Fruit fly (Drosophila melanogaster) whole organism, embryonic: ENCODE measurements around the gene CG6067.

Experiments
- CG11695 ChIP-seq: fragments of 200-800 bp; sonication (Bioruptor generic); IDR thresholded peaks from 3 replicates; pipeline ENCODE4 v1.3.6; 2022; ENCODE audit warnings: missing biosample characterization, missing genetic modification characterization
- CG14441 ChIP-seq: fragments of 200-800 bp; sonication (Bioruptor generic); IDR thresholded peaks from 2 replicates; pipeline ENCODE4 v1.3.6; 2022; ENCODE audit warnings: missing biosample characterization, missing genetic modification characterization
- CG14965 ChIP-seq: fragments of 200-800 bp; sonication (Bioruptor generic); optimal IDR thresholded peaks from 2 replicates; lab custom pipeline; 2016; ENCODE audit warnings: missing biosample characterization, missing genetic modification characterization, borderline replicate concordance
- CG17612 ChIP-seq: fragments of 200-800 bp; sonication (Bioruptor generic); IDR thresholded peaks from 2 replicates; pipeline ENCODE4 v1.3.6; 2022; ENCODE audit warnings: missing biosample characterization, missing genetic modification characterization
- CG18262 ChIP-seq: fragments of 200-800 bp; optimal IDR thresholded peaks from 3 replicates; lab custom pipeline; 2019; ENCODE audit warnings: missing biosample characterization, mild to moderate bottlenecking, missing genetic modification characterization, moderate library complexity
- CG18476 ChIP-seq: fragments of 200-800 bp; sonication (Bioruptor generic); optimal IDR thresholded peaks from 2 replicates; lab custom pipeline; 2016; ENCODE audit warnings: missing biosample characterization, mild to moderate bottlenecking, missing genetic modification characterization
- CG18599 ChIP-seq: fragments of 200-800 bp; sonication (Bioruptor generic); optimal IDR thresholded peaks from 3 replicates; lab custom pipeline; 2017; ENCODE audit warnings: missing biosample characterization, missing genetic modification characterization, mild to moderate bottlenecking, moderate library complexity, missing genetic modification reagents
- CG2199 ChIP-seq: fragments of 200-800 bp; sonication (Bioruptor generic); IDR thresholded peaks from 3 replicates; pipeline ENCODE4 v1.3.6; 2022; ENCODE audit warnings: missing biosample characterization, missing genetic modification characterization
- CG31224 ChIP-seq: fragments of 200-800 bp; sonication (Bioruptor generic); IDR thresholded peaks from 2 replicates; pipeline ENCODE4 v1.3.6; 2022; ENCODE audit warnings: missing biosample characterization, missing genetic modification characterization
- CG32532 ChIP-seq: fragments of 200-800 bp; sonication (Bioruptor generic); IDR thresholded peaks from 2 replicates; pipeline ENCODE4 v1.3.6; 2022; ENCODE audit warnings: missing biosample characterization, missing genetic modification characterization
- CG34422 ChIP-seq: fragments of 200-800 bp; sonication (Bioruptor generic); IDR thresholded peaks from 3 replicates; pipeline ENCODE4 v1.3.6; 2022; ENCODE audit warnings: missing biosample characterization, missing genetic modification characterization
- CG4282 ChIP-seq: fragments of 200-800 bp; sonication (Bioruptor generic); optimal IDR thresholded peaks from 2 replicates; lab custom pipeline; 2016; ENCODE audit warnings: missing biosample characterization, missing genetic modification characterization
- CG4404 ChIP-seq: fragments of 200-800 bp; sonication (Bioruptor generic); IDR thresholded peaks from 2 replicates; pipeline ENCODE4 v1.3.6; 2022; ENCODE audit warnings: missing biosample characterization, missing genetic modification characterization
- CG5953 ChIP-seq: fragments of 200-800 bp; sonication (Bioruptor generic); IDR thresholded peaks from 2 replicates; pipeline ENCODE4 v1.3.6; 2022; ENCODE audit warnings: missing biosample characterization, missing genetic modification characterization
- CG6813 ChIP-seq: fragments of 200-800 bp; sonication (Bioruptor generic); optimal IDR thresholded peaks from 2 replicates; lab custom pipeline; 2017; ENCODE audit warnings: missing biosample characterization, missing genetic modification characterization, mild to moderate bottlenecking, moderate library complexity, missing genetic modification reagents
- Fer3 ChIP-seq: fragments of 200-800 bp; sonication (Bioruptor generic); optimal IDR thresholded peaks from 2 replicates; lab custom pipeline; 2018; ENCODE audit warnings: missing biosample characterization, mild to moderate bottlenecking, missing genetic modification characterization, moderate library complexity
- H15 ChIP-seq: fragments of 200-800 bp; sonication (Bioruptor generic); IDR thresholded peaks from 3 replicates; pipeline ENCODE4 v1.3.6; 2022; ENCODE audit warnings: missing biosample characterization, missing genetic modification characterization
- HHEX ChIP-seq: fragments of 200-800 bp; sonication (Bioruptor generic); optimal IDR thresholded peaks from 3 replicates; lab custom pipeline; 2017; ENCODE audit warnings: missing biosample characterization, mild to moderate bottlenecking, missing genetic modification characterization, missing genetic modification reagents
- Hand ChIP-seq: fragments of 200-800 bp; sonication (Bioruptor generic); optimal IDR thresholded peaks from 2 replicates; lab custom pipeline; 2017; ENCODE audit warnings: mild to moderate bottlenecking, missing biosample characterization, missing genetic modification reagents, missing genetic modification characterization
- Hmr ChIP-seq: fragments of 200-800 bp; sonication (Bioruptor generic); optimal IDR thresholded peaks from 3 replicates; lab custom pipeline; 2017; ENCODE audit warnings: mild to moderate bottlenecking, missing biosample characterization, missing genetic modification reagents, missing genetic modification characterization
- Jarid2 ChIP-seq: fragments of 200-800 bp; sonication (Bioruptor generic); optimal IDR thresholded peaks from 3 replicates; lab custom pipeline; 2017; ENCODE audit warnings: mild to moderate bottlenecking, missing biosample characterization, missing genetic modification reagents, missing genetic modification characterization
- Lhr ChIP-seq: fragments of 200-800 bp; sonication (Bioruptor generic); optimal IDR thresholded peaks from 3 replicates; lab custom pipeline; 2017; ENCODE audit warnings: mild to moderate bottlenecking, missing biosample characterization, missing genetic modification reagents, missing genetic modification characterization
- Mes4 ChIP-seq: fragments of 200-800 bp; sonication (Bioruptor generic); optimal IDR thresholded peaks from 2 replicates; lab custom pipeline; 2016; ENCODE audit warnings: missing biosample characterization, missing genetic modification characterization
- Nf-YA ChIP-seq: fragments of 200-800 bp; sonication (Bioruptor generic); IDR thresholded peaks from 2 replicates; pipeline ENCODE4 v1.3.6; 2022; ENCODE audit warnings: missing biosample characterization, missing genetic modification characterization
- Nf-YC ChIP-seq: fragments of 200-800 bp; optimal IDR thresholded peaks from 3 replicates; lab custom pipeline; 2019; ENCODE audit warnings: missing biosample characterization, mild to moderate bottlenecking, missing genetic modification characterization, moderate library complexity
- Ravus ChIP-seq: fragments of 200-800 bp; sonication (Bioruptor generic); IDR thresholded peaks from 2 replicates; pipeline ENCODE4 v1.3.6; 2022; ENCODE audit warnings: missing biosample characterization, missing genetic modification characterization
- Rx ChIP-seq: fragments of 200-800 bp; sonication (Bioruptor generic); IDR thresholded peaks from 2 replicates; pipeline ENCODE4 v1.3.6; 2022; ENCODE audit warnings: missing biosample characterization, missing genetic modification characterization
- Side ChIP-seq: fragments of 200-800 bp; sonication (Bioruptor generic); optimal IDR thresholded peaks from 2 replicates; lab custom pipeline; 2016; ENCODE audit warnings: missing biosample characterization, missing genetic modification characterization
- Ssrp ChIP-seq: fragments of 200-800 bp; sonication (Bioruptor generic); optimal IDR thresholded peaks from 2 replicates; lab custom pipeline; 2018; ENCODE audit warnings: missing biosample characterization, mild to moderate bottlenecking, missing genetic modification characterization, moderate library complexity
- ara ChIP-seq: fragments of 200-800 bp; sonication (Bioruptor generic); IDR thresholded peaks from 2 replicates; pipeline ENCODE4 v1.3.6; 2022; ENCODE audit warnings: missing biosample characterization, missing genetic modification characterization
- chm ChIP-seq: fragments of 200-800 bp; sonication (Bioruptor generic); IDR thresholded peaks from 2 replicates; pipeline ENCODE4 v1.3.6; 2022; ENCODE audit warnings: missing biosample characterization, missing genetic modification characterization
- croc ChIP-seq: fragments of 200-800 bp; sonication (Bioruptor generic); conservative IDR thresholded peaks from 3 replicates; pipeline ENCODE4 v1.3.6; 2022; ENCODE audit warnings: missing biosample characterization, missing genetic modification characterization
- dmrt11E ChIP-seq: fragments of 200-800 bp; sonication (Bioruptor generic); optimal IDR thresholded peaks from 3 replicates; lab custom pipeline; 2018; ENCODE audit warnings: missing biosample characterization, mild to moderate bottlenecking, missing genetic modification characterization, moderate library complexity
- fru ChIP-seq: fragments of >200 bp; optimal IDR thresholded peaks from 2 replicates; lab custom pipeline; 2017
- gce ChIP-seq: fragments of 200-800 bp; sonication (Bioruptor generic); IDR thresholded peaks from 3 replicates; pipeline ENCODE4 v1.3.6; 2022; ENCODE audit warnings: missing biosample characterization, missing genetic modification characterization
- h ChIP-seq: fragments of >200 bp; optimal IDR thresholded peaks from 2 replicates; lab custom pipeline; 2017
- hb ChIP-seq: fragments of 200-800 bp; sonication (Bioruptor generic); IDR thresholded peaks from 3 replicates; pipeline ENCODE4 v1.3.6; 2022; ENCODE audit warnings: missing biosample characterization, missing genetic modification characterization; ENCODE audit not compliant: partially characterized antibody
- jumu ChIP-seq: fragments of 200-800 bp; sonication (Bioruptor generic); optimal IDR thresholded peaks from 3 replicates; lab custom pipeline; 2016; ENCODE audit warnings: missing biosample characterization, missing genetic modification characterization
- klu ChIP-seq: fragments of 200-800 bp; sonication (Bioruptor generic); IDR thresholded peaks from 2 replicates; pipeline ENCODE4 v1.3.6; 2022; ENCODE audit warnings: missing biosample characterization, missing genetic modification characterization
- odd ChIP-seq: fragments of 200-800 bp; sonication (Bioruptor generic); optimal IDR thresholded peaks from 2 replicates; lab custom pipeline; 2017; ENCODE audit warnings: missing biosample characterization, mild to moderate bottlenecking, missing genetic modification characterization
- otp ChIP-seq: fragments of 200-800 bp; sonication (Bioruptor generic); IDR thresholded peaks from 3 replicates; pipeline ENCODE4, ENCODE4 v1.3.6; 2022; ENCODE audit warnings: missing biosample characterization, missing genetic modification characterization
- pho ChIP-seq: fragments of 200-800 bp; sonication (Bioruptor generic); optimal IDR thresholded peaks from 2 replicates; lab custom pipeline; 2016; ENCODE audit warnings: missing biosample characterization, missing genetic modification characterization
- prd ChIP-seq, 3 experiments: fragments of >200 bp in 2 of 3; fragments of 200-800 bp in 1 of 3; sonication (Bioruptor generic) in 1 of 3; optimal IDR thresholded peaks in 2 of 3; IDR thresholded peaks in 1 of 3; 2 replicates in 2 of 3; 3 replicates in 1 of 3; pipeline versions ENCODE4 v1.3.6 to Lab custom; 2017 to 2022; ENCODE audit warnings: missing biosample characterization in 1 of 3, missing genetic modification characterization in 1 of 3
- schlank ChIP-seq: fragments of 200-800 bp; sonication (Bioruptor generic); optimal IDR thresholded peaks from 2 replicates; lab custom pipeline; 2018; ENCODE audit warnings: missing biosample characterization, mild to moderate bottlenecking, missing genetic modification characterization
- sens ChIP-seq: fragments of 200-800 bp; sonication (Bioruptor generic); peaks from one replicate; lab custom pipeline; 2016; ENCODE audit warnings: missing biosample characterization, missing genetic modification characterization
- shn ChIP-seq: fragments of 200-800 bp; sonication (Bioruptor generic); optimal IDR thresholded peaks from 3 replicates; lab custom pipeline; 2016; ENCODE audit warnings: missing biosample characterization, missing genetic modification characterization
- slbo ChIP-seq: fragments of 200-800 bp; sonication (Bioruptor generic); IDR thresholded peaks from 2 replicates; pipeline ENCODE4 v1.3.6; 2022; ENCODE audit warnings: missing biosample characterization, missing genetic modification characterization
- slp2 ChIP-seq: fragments of 200-800 bp; sonication (Bioruptor generic); optimal IDR thresholded peaks from 2 replicates; lab custom pipeline; 2016; ENCODE audit warnings: missing biosample characterization, missing genetic modification characterization
- stwl ChIP-seq: fragments of 200-800 bp; sonication (Bioruptor generic); optimal IDR thresholded peaks from 3 replicates; lab custom pipeline; 2018; ENCODE audit warnings: missing biosample characterization, mild to moderate bottlenecking, missing genetic modification characterization, moderate library complexity
- tgo ChIP-seq: fragments of 200-800 bp; sonication (Bioruptor generic); IDR thresholded peaks from 3 replicates; pipeline ENCODE4 v1.3.6; 2022; ENCODE audit warnings: missing biosample characterization, missing genetic modification characterization
- ttk ChIP-seq: fragments of 200-800 bp; sonication (Bioruptor generic); IDR thresholded peaks from 2 replicates; pipeline ENCODE4 v2.1.2; 2022; ENCODE audit warnings: missing biosample characterization, missing genetic modification characterization

CG6067 gene

dm6 chrX:5980883-5981282, 25.5 kb downstream of the CG6067 start:
- peak; percentile 95 for TF ChIP-seq sens (GFP tag; lab: Kevin White, UChicago)
- TF ChIP-seq chm (GFP tag; lab: Robert Waterston, UW), result peak; percentile 72; the same call in 1 of the 2 replicates
- peak; percentile 30 for TF ChIP-seq CG18476 (GFP tag; lab: Kevin White, UChicago)
- peak; percentile 9 for TF ChIP-seq slp2 (GFP tag; lab: Kevin White, UChicago)
- TF ChIP-seq shn, result peak; percentile 26
- TF ChIP-seq Hand (GFP tag; lab: Kevin White, UChicago), result peak; percentile 77
- TF ChIP-seq CG11695 (GFP tag; lab: Robert Waterston, UW), result peak; percentile 87
- TF ChIP-seq CG4282 (GFP tag; lab: Kevin White, UChicago), result no peak
- no peak for TF ChIP-seq CG14965 (GFP tag; lab: Kevin White, UChicago)
- peak; percentile 84 for TF ChIP-seq CG18599 (GFP tag; lab: Kevin White, UChicago)
- peak; percentile 25 for TF ChIP-seq pho (GFP tag; lab: Kevin White, UChicago)
- TF ChIP-seq ttk, result peak; percentile 79
- peak; percentile 81 for TF ChIP-seq tgo
- peak; percentile 71 for TF ChIP-seq schlank
- TF ChIP-seq Rx, result peak; percentile 60
- peak; percentile 51 for TF ChIP-seq Ssrp (tag; lab: Kevin White, UChicago)
- peak; percentile 31 for TF ChIP-seq Jarid2 (GFP tag; lab: Kevin White, UChicago)
- peak; percentile 76 for TF ChIP-seq ara
- peak; percentile 89 for TF ChIP-seq slbo (GFP tag; lab: Robert Waterston, UW)
- TF ChIP-seq CG14441, result peak; percentile 82
- TF ChIP-seq stwl, result no peak
- TF ChIP-seq CG34422 (GFP tag; lab: Robert Waterston, UW), result peak; percentile 78
- peak; percentile 42 for TF ChIP-seq Nf-YC
- TF ChIP-seq CG4404 (GFP tag; lab: Robert Waterston, UW), result peak; percentile 47
- peak; percentile 5 for TF ChIP-seq dmrt11E (tag; lab: Kevin White, UChicago)
- TF ChIP-seq fru, result no peak
- peak; percentile 38; the same call in 1 of the 3 replicates for TF ChIP-seq gce (GFP tag; lab: Robert Waterston, UW)
- peak; percentile 82 for TF ChIP-seq Hmr (GFP tag; lab: Kevin White, UChicago)
- TF ChIP-seq Side (GFP tag; lab: Kevin White, UChicago), result peak; percentile 48
- TF ChIP-seq CG32532 (GFP tag; lab: Robert Waterston, UW), result peak; percentile 91
- TF ChIP-seq HHEX, result peak; percentile 51
- TF ChIP-seq Nf-YA, result peak; percentile 39; the same call in 1 of the 2 replicates
- 0 out of 3 replicates have a peak, but pooled peaks have one; percentile 41 for TF ChIP-seq croc (GFP tag; lab: Robert Waterston, UW)
- TF ChIP-seq CG6813 (GFP tag; lab: Kevin White, UChicago), result peak; percentile 58
- peak; percentile 79 for TF ChIP-seq Fer3 (tag; lab: Kevin White, UChicago)
- TF ChIP-seq odd (GFP tag; lab: Kevin White, UChicago), result peak; percentile 47
- peak; percentile 4 for TF ChIP-seq jumu (GFP tag; lab: Kevin White, UChicago)
- TF ChIP-seq prd (optimal IDR thresholded peaks at IDR 0.05; lab: Kevin White, UChicago), result no peak
- peak; percentile 81 for TF ChIP-seq prd (GFP tag; IDR thresholded peaks at IDR 0.05; lab: Robert Waterston, UW)
- peak; percentile 71 for TF ChIP-seq CG31224 (GFP tag; lab: Robert Waterston, UW)
- peak; percentile 65; the same call in 1 of the 2 replicates for TF ChIP-seq klu (GFP tag; lab: Robert Waterston, UW)
- no peak for TF ChIP-seq Lhr (GFP tag; lab: Kevin White, UChicago)
- TF ChIP-seq Ravus (GFP tag; lab: Robert Waterston, UW), result peak; percentile 17; the same call in 1 of the 2 replicates
- TF ChIP-seq CG17612 (GFP tag; lab: Robert Waterston, UW), result peak; percentile 53; the same call in 1 of the 2 replicates
- TF ChIP-seq H15 (GFP tag; lab: Robert Waterston, UW), result peak; percentile 64; the same call in 2 of the 3 replicates
- no peak for TF ChIP-seq CG2199
- peak; percentile 4 for TF ChIP-seq Mes4 (GFP tag; lab: Kevin White, UChicago)
- peak; percentile 71; the same call in 2 of the 3 replicates for TF ChIP-seq otp (GFP tag; lab: Robert Waterston, UW)
- peak; percentile 61 for TF ChIP-seq CG18262 (tag; lab: Kevin White, UChicago)
- TF ChIP-seq CG5953 (GFP tag; lab: Robert Waterston, UW), result peak; percentile 52; the same call in 1 of the 2 replicates
- TF ChIP-seq h (lab: Kevin White, UChicago), result no peak
- TF ChIP-seq hb (GFP tag; lab: Robert Waterston, UW), result no peak
